Worm (Caenorhabditis elegans): Measurements from ENCODE around the gene R07E5.19.

DNA sequence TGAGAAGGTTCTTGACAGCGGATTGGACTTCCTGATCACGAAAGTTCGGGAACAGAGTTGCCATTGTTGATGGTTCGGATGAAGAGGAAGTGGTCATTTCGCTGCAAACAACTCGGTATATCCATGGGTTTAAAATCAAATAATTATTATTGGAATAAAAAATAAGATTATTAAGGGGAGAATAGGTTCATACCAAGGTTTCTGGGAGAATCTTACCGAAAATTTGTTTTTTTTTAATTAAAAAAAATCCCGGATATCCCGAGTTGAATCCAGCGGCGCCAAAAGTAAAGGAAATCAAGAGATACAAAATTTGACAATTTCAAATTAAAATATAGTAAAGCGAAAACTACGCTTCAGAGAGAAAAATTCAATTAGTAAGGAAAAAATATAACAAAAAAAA, at the start of gene R07E5.19, which contains the start of gene pdcd-2:
- TF ChIP-seq ref-1 (GFP tag; conservative IDR thresholded peaks at IDR 0.05) (no peak), ztf-29 (GFP tag; IDR thresholded peaks at IDR 0.05) (no peak), flt-1 (GFP tag; IDR thresholded peaks at IDR 0.05) (no peak), T22C8.4 (GFP tag; IDR thresholded peaks at IDR 0.05) (no peak)

Data from whole organism, midembryonic.